Fruit fly (Drosophila melanogaster): ENCODE measurements around the gene CG32855.

CG32855 gene

dm6 chr3R:16094011-16094729 is 13.4 kb upstream of the CG32855 start:
- TF ChIP-seq Dll (optimal IDR thresholded peaks at IDR 0.05) (no peak), CG8478 (optimal IDR thresholded peaks at IDR 0.05) (no peak), pan (optimal IDR thresholded peaks at IDR 0.05) (peak; percentile 86), EcR (GFP tag; optimal IDR thresholded peaks at IDR 0.05) (no peak), usp (GFP tag; optimal IDR thresholded peaks at IDR 0.05) (no peak), psq (optimal IDR thresholded peaks at IDR 0.05) (no peak)

dm6 chr3R:16091910-16092627 is 11.3 kb upstream of the CG32855 start:
- TF ChIP-seq Dll (optimal IDR thresholded peaks at IDR 0.05) (no peak), CG8478 (optimal IDR thresholded peaks at IDR 0.05) (no peak), EcR (GFP tag; optimal IDR thresholded peaks at IDR 0.05) (peak in 1 of 2 experiments; percentile 64), usp (GFP tag; optimal IDR thresholded peaks at IDR 0.05) (no peak), pan (optimal IDR thresholded peaks at IDR 0.05) (no peak), psq (optimal IDR thresholded peaks at IDR 0.05) (no peak)

dm6 chr3R:16083578-16083977 is 2.8 kb upstream of the CG32855 start, which contains the start of gene sxe2:
Gene sxe2 (plus strand): TSS chr3R:16083878.
- TF ChIP-seq pan (optimal IDR thresholded peaks at IDR 0.05) (no peak), EcR (GFP tag; optimal IDR thresholded peaks at IDR 0.05) (no peak), psq (optimal IDR thresholded peaks at IDR 0.05) (no peak), Dll (optimal IDR thresholded peaks at IDR 0.05) (no peak), CG8478 (optimal IDR thresholded peaks at IDR 0.05) (no peak), usp (GFP tag; optimal IDR thresholded peaks at IDR 0.05) (no peak)

dm6 chr3R:16082384-16082783 is 1.6 kb upstream of the CG32855 start:
- TF ChIP-seq EcR (GFP tag; optimal IDR thresholded peaks at IDR 0.05) (no peak), usp (GFP tag; optimal IDR thresholded peaks at IDR 0.05) (no peak)

dm6 chr3R:16078247-16078646 is 2.5 kb downstream of the CG32855 start:
- no peak for TF ChIP-seq Dll (optimal IDR thresholded peaks at IDR 0.05)
- no peak for TF ChIP-seq psq (optimal IDR thresholded peaks at IDR 0.05)
- no peak for TF ChIP-seq pan (optimal IDR thresholded peaks at IDR 0.05)
- no peak for TF ChIP-seq EcR (GFP tag; optimal IDR thresholded peaks at IDR 0.05)
- no peak for TF ChIP-seq usp (GFP tag; optimal IDR thresholded peaks at IDR 0.05)
- TF ChIP-seq CG8478 (optimal IDR thresholded peaks at IDR 0.05): no peak

dm6 chr3R:16074122-16074521 is 6.7 kb downstream of the CG32855 start:
- TF ChIP-seq pan (optimal IDR thresholded peaks at IDR 0.05) (no peak), EcR (GFP tag; optimal IDR thresholded peaks at IDR 0.05) (no peak), Dll (optimal IDR thresholded peaks at IDR 0.05) (no peak), usp (GFP tag; optimal IDR thresholded peaks at IDR 0.05) (no peak), psq (optimal IDR thresholded peaks at IDR 0.05) (no peak), CG8478 (optimal IDR thresholded peaks at IDR 0.05) (no peak)

- no peak for TF ChIP-seq EcR (GFP tag; optimal IDR thresholded peaks at IDR 0.05)
These were observed 8.2 kb downstream of the CG32855 start for dm6 chr3R:16072581-16072908.

dm6 chr3R:16071689-16072580 is 8.9 kb downstream of the CG32855 start:
- TF ChIP-seq EcR (GFP tag; optimal IDR thresholded peaks at IDR 0.05): no peak
- no peak for TF ChIP-seq Dll (optimal IDR thresholded peaks at IDR 0.05)
- TF ChIP-seq CG8478 (optimal IDR thresholded peaks at IDR 0.05): no peak
- TF ChIP-seq psq (optimal IDR thresholded peaks at IDR 0.05): no peak
- no peak for TF ChIP-seq usp (GFP tag; optimal IDR thresholded peaks at IDR 0.05)
- no peak for TF ChIP-seq pan (optimal IDR thresholded peaks at IDR 0.05)

dm6 chr3R:16069266-16069665 is 11.5 kb downstream of the CG32855 start:
- TF ChIP-seq EcR (GFP tag; optimal IDR thresholded peaks at IDR 0.05) (no peak), pan (optimal IDR thresholded peaks at IDR 0.05) (no peak), psq (optimal IDR thresholded peaks at IDR 0.05) (no peak), usp (GFP tag; optimal IDR thresholded peaks at IDR 0.05) (no peak), CG8478 (optimal IDR thresholded peaks at IDR 0.05) (no peak), Dll (optimal IDR thresholded peaks at IDR 0.05) (no peak)

dm6 chr3R:16067494-16067893 is 13.3 kb downstream of the CG32855 start, which contains the start of gene CG10185:
Gene CG10185 (minus strand): TSS chr3R:16067594.
- TF ChIP-seq psq (optimal IDR thresholded peaks at IDR 0.05): no peak
- TF ChIP-seq usp (GFP tag; optimal IDR thresholded peaks at IDR 0.05): no peak
- TF ChIP-seq pan (optimal IDR thresholded peaks at IDR 0.05): no peak
- no peak for TF ChIP-seq EcR (GFP tag; optimal IDR thresholded peaks at IDR 0.05)
- TF ChIP-seq Dll (optimal IDR thresholded peaks at IDR 0.05): no peak
- TF ChIP-seq CG8478 (optimal IDR thresholded peaks at IDR 0.05): no peak

dm6 chr3R:16051329-16051679 is 29.5 kb downstream of the CG32855 start:
- TF ChIP-seq usp (GFP tag; optimal IDR thresholded peaks at IDR 0.05): no peak
- TF ChIP-seq psq (optimal IDR thresholded peaks at IDR 0.05): no peak
- TF ChIP-seq pan (optimal IDR thresholded peaks at IDR 0.05): no peak
- no peak for TF ChIP-seq Dll (optimal IDR thresholded peaks at IDR 0.05)
- no peak for TF ChIP-seq EcR (GFP tag; optimal IDR thresholded peaks at IDR 0.05)
- no peak for TF ChIP-seq CG8478 (optimal IDR thresholded peaks at IDR 0.05)

Data from whole organism.